Worm (Caenorhabditis elegans) whole organism, L1 larva: ENCODE data around the gene mcm-6.

ENCODE experiments used
- C04F5.9 ChIP-seq: sonication (generic microtip); optimal IDR thresholded peaks from 2 replicates; lab custom pipeline; 2016; ENCODE audit warnings: missing genetic modification characterization, missing compliant biosample characterization
- C34B4.2 ChIP-seq: sonication (generic microtip); optimal IDR thresholded peaks from 2 replicates; lab custom pipeline; 2017; ENCODE audit warnings: mild to moderate bottlenecking, missing genetic modification characterization, missing compliant biosample characterization
- aha-1 ChIP-seq: fragments of 150-350 bp; optimal IDR thresholded peaks from 2 replicates; lab custom pipeline; 2014; ENCODE audit warnings: missing biosample characterization, missing genetic modification characterization
- alr-1 ChIP-seq: fragments of 200-800 bp; sonication (Bioruptor generic); optimal IDR thresholded peaks from 2 replicates; lab custom pipeline; 2018; ENCODE audit warnings: borderline replicate concordance, mild to moderate bottlenecking, missing genetic modification characterization, missing compliant biosample characterization
- aly-2 ChIP-seq: fragments of 150-350 bp; optimal IDR thresholded peaks from 2 replicates; lab custom pipeline; 2014; ENCODE audit warnings: missing biosample characterization, missing genetic modification characterization
- blmp-1 ChIP-seq: fragments of 150-350 bp; optimal IDR thresholded peaks from 2 replicates; lab custom pipeline; 2014; ENCODE audit warnings: missing biosample characterization, missing genetic modification characterization
- ceh-8 ChIP-seq: fragments of 200-800 bp; sonication (Bioruptor generic); optimal IDR thresholded peaks from 2 replicates; lab custom pipeline; 2018; ENCODE audit warnings: mild to moderate bottlenecking, missing genetic modification characterization, moderate library complexity, missing compliant biosample characterization
- ceh-82 ChIP-seq, 3 experiments: fragments of 150-350 bp in 1 of 3; sonication (generic microtip) in 2 of 3; optimal IDR thresholded peaks; 2 replicates each; lab custom pipeline; 2014 to 2017; ENCODE audit warnings: missing biosample characterization in 3 of 3, missing genetic modification characterization in 3 of 3
- ceh-88 ChIP-seq: fragments of 200-800 bp; sonication (Bioruptor generic); IDR thresholded peaks from 2 replicates; pipeline ENCODE4 v1.3.6; 2022; ENCODE audit warnings: missing genetic modification characterization, missing compliant biosample characterization
- ces-1 ChIP-seq: fragments of 150-350 bp; optimal IDR thresholded peaks from 2 replicates; lab custom pipeline; 2014; ENCODE audit warnings: missing biosample characterization, missing genetic modification reagents, missing genetic modification characterization
- dsc-1 ChIP-seq: sonication (generic microtip); optimal IDR thresholded peaks from 2 replicates; lab custom pipeline; 2016; ENCODE audit warnings: mild to moderate bottlenecking, missing genetic modification characterization, missing compliant biosample characterization
- efl-3 ChIP-seq: fragments of 200-800 bp; sonication (Bioruptor generic); optimal IDR thresholded peaks from 2 replicates; lab custom pipeline; 2018; ENCODE audit warnings: mild to moderate bottlenecking, missing genetic modification characterization, missing compliant biosample characterization
- egl-13 ChIP-seq: sonication (generic microtip); optimal IDR thresholded peaks from 2 replicates; lab custom pipeline; 2016; ENCODE audit warnings: missing genotype, missing genetic modification reagents, missing genetic modification characterization, missing compliant biosample characterization
- egl-27 ChIP-seq, 2 experiments: fragments of 150-350 bp in 1 of 2; sonication (generic microtip); optimal IDR thresholded peaks; 3 replicates each; lab custom pipeline; 2017 to 2018; ENCODE audit warnings: missing biosample characterization in 2 of 2, missing genetic modification characterization in 2 of 2, missing genetic modification reagents in 2 of 2
- elt-2 ChIP-seq: sonication (generic microtip); optimal IDR thresholded peaks from 2 replicates; lab custom pipeline; 2016; ENCODE audit warnings: missing genetic modification characterization, mild to moderate bottlenecking, inconsistent platforms, missing compliant biosample characterization, missing genetic modification reagents
- elt-3 ChIP-seq, 6 experiments: fragments of 150-350 bp in 1 of 6; sonication (generic microtip); optimal IDR thresholded peaks; 2 replicates each; lab custom pipeline; 2017 to 2018; ENCODE audit warnings: missing biosample characterization in 6 of 6, missing genetic modification characterization in 6 of 6, inconsistent platforms in 1 of 6
- fkh-10 ChIP-seq: sonication (generic microtip); optimal IDR thresholded peaks from 2 replicates; lab custom pipeline; 2017; ENCODE audit warnings: missing biosample characterization, missing genetic modification reagents, missing genetic modification characterization
- fkh-8 ChIP-seq: sonication (generic microtip); optimal IDR thresholded peaks from 2 replicates; lab custom pipeline; 2016; ENCODE audit warnings: mild to moderate bottlenecking, missing genetic modification characterization, missing compliant biosample characterization
- fos-1 ChIP-seq: fragments of 150-350 bp; optimal IDR thresholded peaks from 2 replicates; lab custom pipeline; 2014; ENCODE audit warnings: missing biosample characterization, missing genetic modification characterization
- grh-1 ChIP-seq: fragments of 200-800 bp; sonication (Bioruptor generic); IDR thresholded peaks from 2 replicates; pipeline ENCODE4 v1.3.6; 2022; ENCODE audit warnings: missing genetic modification reagents, missing genetic modification characterization, missing compliant biosample characterization
- hpl-2 ChIP-seq: fragments of 150-350 bp; optimal IDR thresholded peaks from 2 replicates; lab custom pipeline; 2014; ENCODE audit warnings: missing biosample characterization, missing genetic modification reagents, missing genetic modification characterization
- isw-1 ChIP-seq: fragments of 200-800 bp; sonication (Bioruptor generic); IDR thresholded peaks from 2 replicates; pipeline ENCODE4 v1.3.6; 2022; ENCODE audit warnings: missing genetic modification characterization, missing compliant biosample characterization
- lin-13 ChIP-seq: fragments of 150-350 bp; optimal IDR thresholded peaks from 2 replicates; lab custom pipeline; 2014; ENCODE audit warnings: missing biosample characterization, missing genetic modification reagents, missing genetic modification characterization
- lin-14 ChIP-seq: fragments of 200-800 bp; sonication (Bioruptor generic); optimal IDR thresholded peaks from 2 replicates; lab custom pipeline; 2018; ENCODE audit warnings: mild to moderate bottlenecking, missing genetic modification characterization, moderate library complexity, missing compliant biosample characterization
- lin-39 ChIP-seq: fragments of 150-350 bp; optimal IDR thresholded peaks from 2 replicates; lab custom pipeline; 2014; ENCODE audit warnings: missing biosample characterization, missing genetic modification reagents, missing genetic modification characterization
- lir-3 ChIP-seq: sonication (generic microtip); optimal IDR thresholded peaks from 2 replicates; lab custom pipeline; 2016; ENCODE audit warnings: mild to moderate bottlenecking, missing genetic modification characterization, moderate library complexity, missing compliant biosample characterization; ENCODE audit not compliant: poor library complexity
- lsy-2 ChIP-seq, 2 experiments: fragments of 150-350 bp; optimal IDR thresholded peaks; 2 replicates each; lab custom pipeline; 2014; ENCODE audit warnings: missing biosample characterization in 2 of 2, missing genetic modification characterization in 2 of 2
- mdl-1 ChIP-seq, 2 experiments: fragments of 150-350 bp; optimal IDR thresholded peaks; 2 replicates each; lab custom pipeline; 2014 to 2017; ENCODE audit warnings: missing biosample characterization in 2 of 2, missing genetic modification characterization in 2 of 2, inconsistent platforms in 1 of 2
- mef-2 ChIP-seq: fragments of 150-350 bp; optimal IDR thresholded peaks from 2 replicates; lab custom pipeline; 2014; ENCODE audit warnings: missing biosample characterization, missing genetic modification characterization
- nhr-11 ChIP-seq: fragments of 150-350 bp; optimal IDR thresholded peaks from 2 replicates; lab custom pipeline; 2014; ENCODE audit warnings: missing biosample characterization, missing genetic modification characterization
- nhr-12 ChIP-seq: sonication (generic microtip); optimal IDR thresholded peaks from 2 replicates; lab custom pipeline; 2017; ENCODE audit warnings: missing biosample characterization, missing genetic modification characterization
- nhr-19 ChIP-seq: fragments of 200-800 bp; sonication (Bioruptor generic); conservative IDR thresholded peaks from 2 replicates; pipeline ENCODE4 v1.3.6; 2022; ENCODE audit warnings: missing genetic modification characterization, missing compliant biosample characterization
- nhr-20 ChIP-seq: sonication (generic microtip); optimal IDR thresholded peaks from 2 replicates; lab custom pipeline; 2016; ENCODE audit warnings: mild to moderate bottlenecking, missing genetic modification characterization, missing compliant biosample characterization
- nhr-237 ChIP-seq: fragments of 150-350 bp; optimal IDR thresholded peaks from 2 replicates; lab custom pipeline; 2014; ENCODE audit warnings: missing biosample characterization, missing genetic modification characterization
- nhr-28 ChIP-seq: fragments of 150-350 bp; optimal IDR thresholded peaks from 2 replicates; lab custom pipeline; 2014; ENCODE audit warnings: missing biosample characterization, missing genetic modification characterization
- nhr-47 ChIP-seq: sonication (generic microtip); optimal IDR thresholded peaks from 2 replicates; lab custom pipeline; 2016; ENCODE audit warnings: mild to moderate bottlenecking, missing genetic modification characterization, moderate library complexity, missing compliant biosample characterization
- nhr-71 ChIP-seq: sonication (generic microtip); optimal IDR thresholded peaks from 2 replicates; lab custom pipeline; 2016; ENCODE audit warnings: mild to moderate bottlenecking, missing genetic modification characterization, moderate library complexity, missing compliant biosample characterization
- nhr-84 ChIP-seq: sonication (generic microtip); optimal IDR thresholded peaks from 2 replicates; lab custom pipeline; 2017; ENCODE audit warnings: missing biosample characterization, missing genetic modification characterization
- nhr-85 ChIP-seq: sonication (generic microtip); peaks from one replicate; lab custom pipeline; 2016; ENCODE audit warnings: missing genetic modification characterization, inconsistent platforms, missing compliant biosample characterization
- pag-3 ChIP-seq: sonication (generic microtip); optimal IDR thresholded peaks from 2 replicates; lab custom pipeline; 2017; ENCODE audit warnings: missing genetic modification characterization, mild to moderate bottlenecking, missing compliant biosample characterization, antibody characterized with exemption, borderline replicate concordance; ENCODE audit not compliant: insufficient read depth
- rnt-1 ChIP-seq: sonication (generic microtip); optimal IDR thresholded peaks from 2 replicates; lab custom pipeline; 2016; ENCODE audit warnings: mild to moderate bottlenecking, missing genetic modification characterization, moderate library complexity, missing compliant biosample characterization
- skn-1 ChIP-seq: fragments of 150-350 bp; optimal IDR thresholded peaks from 2 replicates; lab custom pipeline; 2014; ENCODE audit warnings: missing biosample characterization, missing genetic modification characterization
- sup-37 ChIP-seq: fragments of 200-800 bp; sonication (Bioruptor generic); optimal IDR thresholded peaks from 2 replicates; lab custom pipeline; 2018; ENCODE audit warnings: mild to moderate bottlenecking, missing genetic modification characterization, missing compliant biosample characterization
- tlp-1 ChIP-seq: fragments of 150-350 bp; optimal IDR thresholded peaks from 2 replicates; lab custom pipeline; 2014; ENCODE audit warnings: missing biosample characterization, missing genetic modification characterization
- unc-130 ChIP-seq: fragments of 150-350 bp; optimal IDR thresholded peaks from 2 replicates; lab custom pipeline; 2017; ENCODE audit warnings: missing biosample characterization, missing genetic modification characterization, inconsistent platforms
- unc-30 ChIP-seq: sonication (generic microtip); optimal IDR thresholded peaks from 2 replicates; lab custom pipeline; 2017; ENCODE audit warnings: missing biosample characterization, missing genetic modification characterization
- unc-98 ChIP-seq: fragments of 200-800 bp; sonication (Bioruptor generic); IDR thresholded peaks from 2 replicates; pipeline ENCODE4 v1.3.6; 2022; ENCODE audit warnings: missing genetic modification characterization, missing compliant biosample characterization
- vab-15 ChIP-seq: sonication (generic microtip); optimal IDR thresholded peaks from 2 replicates; lab custom pipeline; 2017; ENCODE audit warnings: missing genotype, mild to moderate bottlenecking, missing genetic modification characterization, missing compliant biosample characterization
- xbp-1 ChIP-seq: sonication (generic microtip); optimal IDR thresholded peaks from 2 replicates; lab custom pipeline; 2016; ENCODE audit warnings: missing genetic modification characterization, missing compliant biosample characterization
- zip-4 ChIP-seq: fragments of 200-800 bp; sonication (Bioruptor generic); optimal IDR thresholded peaks from 2 replicates; lab custom pipeline; 2018; ENCODE audit warnings: mild to moderate bottlenecking, missing genetic modification characterization, moderate library complexity, missing compliant biosample characterization
- ztf-11 ChIP-seq, 2 experiments: sonication (generic microtip); optimal IDR thresholded peaks; 2 replicates each; lab custom pipeline; 2016 to 2017; ENCODE audit warnings: missing genetic modification characterization in 2 of 2, missing biosample characterization in 1 of 2, missing compliant biosample characterization in 1 of 2

mcm-6 gene

DNA sequence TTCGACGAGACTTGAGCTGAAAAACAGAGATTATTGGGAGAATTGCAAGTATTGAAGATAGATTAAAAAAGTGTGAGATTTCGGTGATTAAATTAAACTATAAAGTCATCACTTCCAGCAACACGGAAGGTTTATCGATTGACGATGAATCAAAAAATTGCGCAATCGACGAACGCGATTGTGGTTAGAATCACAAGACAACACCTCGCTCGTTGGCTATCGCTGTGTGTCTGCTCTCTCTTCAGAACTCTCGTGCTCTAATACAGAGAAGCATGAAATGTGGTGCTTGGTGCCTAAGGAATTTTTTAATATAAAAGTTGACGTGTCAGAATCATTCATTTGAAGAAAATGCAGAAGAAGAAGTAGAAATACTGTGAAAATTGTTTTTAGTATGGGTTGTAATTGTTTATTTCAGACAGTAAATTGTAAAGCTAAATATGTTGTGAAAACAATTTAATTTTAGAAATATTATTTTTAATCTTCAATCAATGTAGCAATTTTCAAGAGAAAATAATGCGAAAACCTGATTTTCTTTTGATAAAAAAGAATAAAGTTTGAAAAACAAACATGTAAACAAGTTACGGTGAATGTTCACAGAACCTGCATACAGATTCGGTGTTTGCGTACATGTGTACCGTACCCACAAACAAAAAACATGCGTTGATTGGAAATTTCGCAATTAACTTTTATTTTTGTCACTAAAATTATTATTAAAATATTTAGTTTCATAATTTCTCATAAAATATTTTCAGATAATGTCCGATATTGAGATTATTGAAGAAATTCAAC lies 33.2 kb downstream of the mcm-6 start, which contains the start of the genes ZK632.10 and ZK632.11 (continued):
- TF ChIP-seq nhr-20 (tag; lab: Kevin White, UChicago) = no peak
- TF ChIP-seq rnt-1 (tag; lab: Kevin White, UChicago) = peak; percentile 55
- TF ChIP-seq ztf-11 (tag; optimal IDR thresholded peaks at IDR 0.05; lab: Kevin White, UChicago) = no peak
- TF ChIP-seq grh-1 = no peak
- no peak for TF ChIP-seq C34B4.2 (tag; lab: Kevin White, UChicago)
- TF ChIP-seq nhr-47 (tag; lab: Kevin White, UChicago) = peak; percentile 46
- no peak for TF ChIP-seq vab-15 (tag; lab: Kevin White, UChicago)
- TF ChIP-seq ces-1 = no peak
- TF ChIP-seq nhr-85 (tag; lab: Kevin White, UChicago) = peak; percentile 53
- TF ChIP-seq zip-4 (GFP tag; lab: Kevin White, UChicago) = no peak
- TF ChIP-seq isw-1 (GFP tag; lab: Robert Waterston, UW) = peak; percentile 16; the same call in 1 of the 2 replicates
- TF ChIP-seq elt-2 (tag; lab: Kevin White, UChicago) = no peak
- no peak for TF ChIP-seq egl-27 (tag; optimal IDR thresholded peaks at IDR 0.05; lab: Kevin White, UChicago)
- peak; percentile 47 for TF ChIP-seq nhr-71 (tag; lab: Kevin White, UChicago)
- TF ChIP-seq xbp-1 (tag; lab: Kevin White, UChicago) = no peak
- no peak for TF ChIP-seq hpl-2 (GFP tag; lab: Kevin White, UChicago)
- TF ChIP-seq nhr-28 (tag; lab: Kevin White, UChicago) = no peak
- TF ChIP-seq efl-3 (GFP tag; lab: Kevin White, UChicago) = no peak
- TF ChIP-seq ceh-82 (tag; optimal IDR thresholded peaks at IDR 0.05; lab: Kevin White, UChicago) = peak in 1 of 3 experiments; percentile 51
- TF ChIP-seq mdl-1 (tag; optimal IDR thresholded peaks at IDR 0.05; lab: Kevin White, UChicago) = peak in 1 of 2 experiments; percentile 47
- no peak for TF ChIP-seq aly-2 (tag; lab: Kevin White, UChicago)
- TF ChIP-seq fkh-10 (GFP tag; lab: Kevin White, UChicago) = no peak
- TF ChIP-seq ceh-8 (GFP tag; lab: Kevin White, UChicago) = no peak
- peak in 1 of 6 experiments; percentile 29 for TF ChIP-seq elt-3 (tag; optimal IDR thresholded peaks at IDR 0.05; lab: Kevin White, UChicago)
- TF ChIP-seq blmp-1 (tag; lab: Kevin White, UChicago) = peak; percentile 70
- TF ChIP-seq fos-1 = no peak
- TF ChIP-seq pag-3 (tag; lab: Kevin White, UChicago) = no peak
- TF ChIP-seq nhr-12 (tag; lab: Kevin White, UChicago) = no peak
- peak; percentile 81 for TF ChIP-seq skn-1 (tag; lab: Kevin White, UChicago)
- peak; percentile 47 for TF ChIP-seq lin-13
- no peak for TF ChIP-seq ceh-88 (GFP tag; lab: Robert Waterston, UW)
- no peak for TF ChIP-seq nhr-237 (tag; lab: Kevin White, UChicago)
- no peak for TF ChIP-seq mef-2
- TF ChIP-seq C04F5.9 = peak; percentile 3
- no peak for TF ChIP-seq unc-30 (tag; lab: Kevin White, UChicago)
- TF ChIP-seq unc-98 = no peak
- no peak for TF ChIP-seq aha-1 (tag; lab: Kevin White, UChicago)
- peak; percentile 42 for TF ChIP-seq unc-130 (tag; lab: Kevin White, UChicago)
- no peak for TF ChIP-seq dsc-1 (tag; lab: Kevin White, UChicago)
- TF ChIP-seq sup-37 = no peak
- peak; percentile 46 for TF ChIP-seq lin-14
- TF ChIP-seq tlp-1 = no peak
- TF ChIP-seq nhr-19 (GFP tag; lab: Robert Waterston, UW) = peak; percentile 23; the same call in 1 of the 2 replicates
- no peak for TF ChIP-seq nhr-84 (tag; lab: Kevin White, UChicago)
- TF ChIP-seq lir-3 = no peak
- no peak for TF ChIP-seq egl-13 (tag; lab: Kevin White, UChicago)
- TF ChIP-seq lsy-2 (tag; optimal IDR thresholded peaks at IDR 0.05; lab: Kevin White, UChicago) = peak; percentile 97 to 99
- TF ChIP-seq nhr-11 (tag; lab: Kevin White, UChicago) = no peak
- TF ChIP-seq fkh-8 = peak; percentile 15
- TF ChIP-seq lin-39 (tag; lab: Kevin White, UChicago) = no peak
- no peak for TF ChIP-seq alr-1 (tag; lab: Kevin White, UChicago)
